Fruit fly (Drosophila melanogaster): Measurements from ENCODE around the gene Grx1.

Grx1 gene

DNA sequence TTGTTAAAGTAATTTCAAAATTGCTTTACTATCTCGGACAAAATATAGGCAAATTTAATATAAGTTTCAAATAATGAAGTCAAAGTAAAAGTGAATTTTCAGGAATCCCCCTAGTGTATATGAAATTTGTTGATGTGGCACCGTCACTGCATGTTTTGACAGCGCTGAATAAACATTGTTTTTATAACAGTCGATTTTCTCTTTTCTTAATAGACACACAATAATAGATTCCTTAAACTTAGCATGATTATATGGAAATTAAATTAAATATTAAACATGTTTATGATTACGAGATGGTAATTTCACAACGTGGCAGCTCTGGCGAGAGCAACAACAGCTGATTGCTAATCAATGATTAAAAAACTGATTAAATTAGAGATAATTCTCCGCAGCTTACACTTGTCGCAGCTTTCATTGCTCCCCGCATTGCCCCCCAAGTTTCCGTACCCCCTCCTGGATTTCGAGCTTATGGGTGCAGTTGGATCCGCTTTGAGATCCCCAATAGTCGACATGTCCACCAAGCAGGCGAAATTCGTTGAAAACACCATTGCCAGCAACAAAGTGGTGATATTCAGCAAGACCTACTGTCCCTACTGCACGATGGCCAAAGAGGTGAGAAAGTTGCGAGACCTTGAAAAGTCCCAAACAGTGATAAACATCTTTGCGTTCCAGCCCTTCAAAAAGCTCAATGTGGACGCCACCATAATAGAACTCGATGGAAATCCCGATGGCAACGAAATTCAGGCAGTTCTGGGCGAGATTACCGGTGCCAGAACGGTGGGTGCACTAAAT lies at the start of gene Grx1 (continued):
- TF ChIP-seq CG10209 (GFP tag; optimal IDR thresholded peaks at IDR 0.05) (peak; percentile 41), CG6689 (GFP tag; IDR thresholded peaks at IDR 0.05) (peak; percentile 61), Dip3 (GFP tag; optimal IDR thresholded peaks at IDR 0.05) (peak; percentile 4), YL-1 (GFP tag; optimal IDR thresholded peaks at IDR 0.05) (peak; percentile 28), CG9932 (GFP tag; IDR thresholded peaks at IDR 0.05) (peak; percentile 46; the same call in 1 of the 2 replicates), Nf-YB (GFP tag; optimal IDR thresholded peaks at IDR 0.05) (peak; percentile 37), CG30403 (GFP tag; optimal IDR thresholded peaks at IDR 0.05) (peak; percentile 76), Hmr (GFP tag; optimal IDR thresholded peaks at IDR 0.05) (peak; percentile 59), CG10543 (GFP tag; optimal IDR thresholded peaks at IDR 0.05) (peak; percentile 66), CG7839 (tag; optimal IDR thresholded peaks at IDR 0.05) (peak; percentile 53), Drgx (GFP tag; IDR thresholded peaks at IDR 0.05) (peak; percentile 34; the same call in 1 of the 2 replicates), kay (GFP tag; optimal IDR thresholded peaks at IDR 0.05) (peak; percentile 55), Lhr (GFP tag; optimal IDR thresholded peaks at IDR 0.05) (peak; percentile 15), CG17802 (tag; optimal IDR thresholded peaks at IDR 0.05) (peak; percentile 81), Fer1 (GFP tag; optimal IDR thresholded peaks at IDR 0.05) (peak; percentile 39), dimm (GFP tag; IDR thresholded peaks at IDR 0.05) (no peak), tio (GFP tag; optimal IDR thresholded peaks at IDR 0.05) (peak; percentile 15), salm (tag; optimal IDR thresholded peaks at IDR 0.05) (no peak), ftz-f1 (GFP tag; optimal IDR thresholded peaks at IDR 0.05) (peak; percentile 60), Six4 (GFP tag; optimal IDR thresholded peaks at IDR 0.05) (peak; percentile 36), CG11093 (GFP tag; IDR thresholded peaks at IDR 0.05) (no peak), GATAe (GFP tag; conservative IDR thresholded peaks at IDR 0.05) (peak; percentile 81), CG8388 (GFP tag; optimal IDR thresholded peaks at IDR 0.05) (peak; percentile 29), gcm2 (GFP tag; optimal IDR thresholded peaks at IDR 0.05) (no peak), twi (tag; optimal IDR thresholded peaks at IDR 0.05) (peak; percentile 49), cwo (GFP tag; optimal IDR thresholded peaks at IDR 0.05) (peak; percentile 14), CG3726 (GFP tag; IDR thresholded peaks at IDR 0.05) (no peak), CG14441 (GFP tag; IDR thresholded peaks at IDR 0.05) (peak; percentile 47), wek (GFP tag; optimal IDR thresholded peaks at IDR 0.05) (peak; percentile 97), NFAT (GFP tag; IDR thresholded peaks at IDR 0.05) (peak; percentile 42; the same call in 1 of the 2 replicates), dmrt99B (tag; optimal IDR thresholded peaks at IDR 0.05) (peak; percentile 53), pan (optimal IDR thresholded peaks at IDR 0.05) (no peak), pan (GFP tag; optimal IDR thresholded peaks at IDR 0.05 in 1 of 2, IDR thresholded peaks at IDR 0.05 in 1 of 2) (no peak), CG4854 (GFP tag; optimal IDR thresholded peaks at IDR 0.05) (peak; percentile 8), Hr51 (GFP tag; optimal IDR thresholded peaks at IDR 0.05) (peak; percentile 16 to 64), CG3163 (GFP tag; optimal IDR thresholded peaks at IDR 0.05) (peak; percentile 17), fd96Cb (tag; optimal IDR thresholded peaks at IDR 0.05) (peak; percentile 32), lab (GFP tag; optimal IDR thresholded peaks at IDR 0.05) (peak; percentile 70), sqz (GFP tag; optimal IDR thresholded peaks at IDR 0.05) (peak; percentile 29), fd64A (GFP tag; optimal IDR thresholded peaks at IDR 0.05) (peak; percentile 7), Meics (GFP tag; optimal IDR thresholded peaks at IDR 0.05) (peak; percentile 70), odd (GFP tag; optimal IDR thresholded peaks at IDR 0.05) (peak; percentile 33), CTCF (GFP tag; optimal IDR thresholded peaks at IDR 0.05) (no peak), CG12236 (GFP tag; optimal IDR thresholded peaks at IDR 0.05) (no peak), NK7.1 (GFP tag; optimal IDR thresholded peaks at IDR 0.05) (no peak), crol (GFP tag; IDR thresholded peaks at IDR 0.05) (peak; percentile 77), CG1603 (tag; optimal IDR thresholded peaks at IDR 0.05) (peak; percentile 57), Ets97D (GFP tag; optimal IDR thresholded peaks at IDR 0.05) (peak; percentile 14), oc (tag; optimal IDR thresholded peaks at IDR 0.05) (peak; percentile 0)
